Worm (Caenorhabditis elegans): ENCODE measurements around the gene C14B9.2.
A peak's percentile ranks its signal among the peaks of the same experiment; 100 is the strongest.

The C14B9.2 gene

ce11 chrIII:8109459-8110057 lies 23.9 kb upstream of the C14B9.2 start (continued):
- no peak for TF ChIP-seq mef-2 (tag; optimal IDR thresholded peaks at IDR 0.05)
- peak; percentile 63 for TF ChIP-seq aly-2 (tag; optimal IDR thresholded peaks at IDR 0.05)
- peak; percentile 74 for TF ChIP-seq nhr-19 (GFP tag; conservative IDR thresholded peaks at IDR 0.05)
- TF ChIP-seq mdl-1 (tag; optimal IDR thresholded peaks at IDR 0.05) = peak in 1 of 2 experiments; percentile 80
- TF ChIP-seq fkh-8 (tag; optimal IDR thresholded peaks at IDR 0.05) = peak; percentile 80
- TF ChIP-seq swsn-7 (tag; optimal IDR thresholded peaks at IDR 0.05) = peak; percentile 79
- TF ChIP-seq vab-15 (tag; optimal IDR thresholded peaks at IDR 0.05) = peak; percentile 55
- TF ChIP-seq unc-130 (tag; optimal IDR thresholded peaks at IDR 0.05) = peak; percentile 49
- TF ChIP-seq ceh-8 (GFP tag; optimal IDR thresholded peaks at IDR 0.05) = peak; percentile 20
- TF ChIP-seq ceh-88 (GFP tag; IDR thresholded peaks at IDR 0.05) = peak; percentile 56
- peak; percentile 37 for TF ChIP-seq fos-1 (tag; optimal IDR thresholded peaks at IDR 0.05)
- peak; percentile 29; the same call in 1 of the 2 replicates for TF ChIP-seq isw-1 (GFP tag; IDR thresholded peaks at IDR 0.05)
- peak; percentile 70 to 89 for TF ChIP-seq lsy-2 (tag; optimal IDR thresholded peaks at IDR 0.05)
- TF ChIP-seq fkh-10 (GFP tag; optimal IDR thresholded peaks at IDR 0.05) = peak; percentile 60
- TF ChIP-seq nhr-90 (tag; optimal IDR thresholded peaks at IDR 0.05; ENCODE audit: poor library complexity) = peak; percentile 68
- peak; percentile 75 for TF ChIP-seq mep-1 (tag; optimal IDR thresholded peaks at IDR 0.05)
- TF ChIP-seq nhr-84 (tag; optimal IDR thresholded peaks at IDR 0.05) = no peak
- TF ChIP-seq lin-35 (GFP tag; optimal IDR thresholded peaks at IDR 0.05) = peak; percentile 66 to 85
- TF ChIP-seq ztf-11 (tag; optimal IDR thresholded peaks at IDR 0.05) = peak in 1 of 2 experiments; percentile 51
- TF ChIP-seq dpl-1 (GFP tag; optimal IDR thresholded peaks at IDR 0.05) = peak; percentile 37 to 59 (median 56)

ce11 chrIII:8111347-8111746 lies 22.1 kb upstream of the C14B9.2 start:
- TF ChIP-seq efl-1 (optimal IDR thresholded peaks at IDR 0.05) (no peak), efl-1 (GFP tag; optimal IDR thresholded peaks at IDR 0.05 in 1 of 2) (peak in 1 of 2 experiments; percentile 24), nhr-77 (tag; optimal IDR thresholded peaks at IDR 0.05) (no peak), tlp-1 (tag; optimal IDR thresholded peaks at IDR 0.05) (no peak), fkh-10 (GFP tag; optimal IDR thresholded peaks at IDR 0.05) (no peak)

- no peak for TF ChIP-seq pqm-1 (tag; optimal IDR thresholded peaks at IDR 0.05)
- no peak for TF ChIP-seq unc-30 (tag; optimal IDR thresholded peaks at IDR 0.05)
- TF ChIP-seq aly-2 (tag; optimal IDR thresholded peaks at IDR 0.05) = no peak
- no peak for TF ChIP-seq Y116A8C.19 (tag; optimal IDR thresholded peaks at IDR 0.05; ENCODE audit: borderline replicate concordance)
- no peak for TF ChIP-seq ztf-11 (tag; optimal IDR thresholded peaks at IDR 0.05)
- no peak for TF ChIP-seq ama-1 (optimal IDR thresholded peaks at IDR 0.05)
- no peak for TF ChIP-seq vab-15 (tag; optimal IDR thresholded peaks at IDR 0.05)
- no peak for TF ChIP-seq nhr-84 (tag; optimal IDR thresholded peaks at IDR 0.05)
- no peak for TF ChIP-seq unc-86 (tag; optimal IDR thresholded peaks at IDR 0.05)
- TF ChIP-seq pag-3 (tag; optimal IDR thresholded peaks at IDR 0.05; ENCODE audit: borderline replicate concordance, insufficient read depth) = no peak
- no peak for TF ChIP-seq nhr-47 (tag; optimal IDR thresholded peaks at IDR 0.05)
- no peak for TF ChIP-seq mef-2 (tag; optimal IDR thresholded peaks at IDR 0.05)
- TF ChIP-seq nhr-19 (GFP tag; conservative IDR thresholded peaks at IDR 0.05) = no peak
- TF ChIP-seq ces-1 (GFP tag; optimal IDR thresholded peaks at IDR 0.05) = no peak
- TF ChIP-seq nhr-11 (tag; optimal IDR thresholded peaks at IDR 0.05) = no peak
Observed at ce11 chrIII:8115877-8116276, 17.6 kb upstream of the C14B9.2 start.

ce11 chrIII:8117155-8117554 lies 16.3 kb upstream of the C14B9.2 start:
- TF ChIP-seq fkh-8 (tag; optimal IDR thresholded peaks at IDR 0.05) = no peak
- TF ChIP-seq ces-1 (GFP tag; optimal IDR thresholded peaks at IDR 0.05) = no peak
- no peak for TF ChIP-seq unc-130 (tag; optimal IDR thresholded peaks at IDR 0.05)

ce11 chrIII:8121132-8121531 lies 12.3 kb upstream of the C14B9.2 start, which contains the start of gene gei-8:
Gene gei-8 (minus strand): TSS chrIII:8121232.
- TF ChIP-seq dsc-1 (tag; optimal IDR thresholded peaks at IDR 0.05) = peak; percentile 38
- no peak for TF ChIP-seq snu-23 (GFP tag; optimal IDR thresholded peaks at IDR 0.05)
- TF ChIP-seq F16B12.6 (tag; optimal IDR thresholded peaks at IDR 0.05) = no peak

Data from whole organism, L1 larva.